Worm (Caenorhabditis elegans): ENCODE measurements around the gene F36H12.10.

ce11 chrIV:5272518-5272917, 17.9 kb upstream of the F36H12.10 start, which contains the start of gene F36H12.3:
- TF ChIP-seq ztf-11 (tag; optimal IDR thresholded peaks at IDR 0.05): no peak
- no peak for TF ChIP-seq snpc-4 (tag; optimal IDR thresholded peaks at IDR 0.05)
